Worm (Caenorhabditis elegans): ENCODE data around the gene srj-5.

- TF ChIP-seq nhr-12 (tag; optimal IDR thresholded peaks at IDR 0.05) (no peak), mbf-1 (tag; optimal IDR thresholded peaks at IDR 0.05) (no peak), ceh-82 (tag; optimal IDR thresholded peaks at IDR 0.05) (no peak), lin-39 (tag; optimal IDR thresholded peaks at IDR 0.05) (no peak)
Observed at ce11 chrV:610217-610616, 42.6 kb downstream of the srj-5 start, which contains the start of gene nhr-90.
